Fruit fly (Drosophila melanogaster): ENCODE results near the gene Octbeta1R.

The Octbeta1R gene

DNA sequence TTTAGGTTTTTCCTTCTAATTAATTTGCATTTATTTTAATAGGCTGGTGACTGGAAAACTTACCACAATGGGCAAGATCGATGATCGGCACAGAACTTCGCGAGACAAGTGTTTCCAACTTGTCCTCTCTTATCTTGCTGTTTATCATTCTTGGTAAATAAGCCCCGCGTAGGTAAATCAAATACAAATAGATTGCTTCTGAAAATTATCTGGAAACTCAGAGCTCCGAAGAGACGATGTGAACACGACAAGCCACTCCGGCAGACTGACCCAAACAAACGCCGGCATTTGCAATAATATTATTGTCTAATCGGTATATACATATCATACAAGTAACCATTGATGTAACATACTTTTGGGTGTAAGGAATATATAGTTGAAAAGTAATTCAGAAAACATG lies 33.3 kb downstream of the Octbeta1R start, which contains the start of gene CG33099:
Gene CG33099 (minus strand): TSS at position 268 of the 400 bp plus-strand sequence.
- TF ChIP-seq Dif (GFP tag; optimal IDR thresholded peaks at IDR 0.05; ENCODE audit: partially characterized antibody) (no peak), dl (GFP tag; optimal IDR thresholded peaks at IDR 0.05; ENCODE audit: insufficient read depth in 1 of 2, partially characterized antibody in 2 of 2) (no peak), Abd-B (GFP tag; optimal IDR thresholded peaks at IDR 0.05) (no peak), Jra (GFP tag; optimal IDR thresholded peaks at IDR 0.05) (peak; percentile 46), Hr83 (GFP tag; optimal IDR thresholded peaks at IDR 0.05; ENCODE audit: poor library complexity, severe bottlenecking) (peak; percentile 89), ey (GFP tag; optimal IDR thresholded peaks at IDR 0.05) (no peak), jim (GFP tag; optimal IDR thresholded peaks at IDR 0.05) (no peak), rgr (GFP tag; optimal IDR thresholded peaks at IDR 0.05) (peak; percentile 36), sage (GFP tag; optimal IDR thresholded peaks at IDR 0.05) (no peak), GATAd (GFP tag; optimal IDR thresholded peaks at IDR 0.05) (no peak), sv (GFP tag; optimal IDR thresholded peaks at IDR 0.05) (no peak), Myc (optimal IDR thresholded peaks at IDR 0.05) (no peak), pan (optimal IDR thresholded peaks at IDR 0.05) (no peak), foxo (GFP tag; optimal IDR thresholded peaks at IDR 0.05) (peak in 1 of 2 experiments; percentile 29), fru (GFP tag; optimal IDR thresholded peaks at IDR 0.05) (peak; percentile 35), Dfd (GFP tag; optimal IDR thresholded peaks at IDR 0.05) (no peak), HLH106 (tag; optimal IDR thresholded peaks at IDR 0.05) (no peak), dsf (GFP tag; optimal IDR thresholded peaks at IDR 0.05; ENCODE audit: borderline replicate concordance) (peak; percentile 2), CG32264 (GFP tag; optimal IDR thresholded peaks at IDR 0.05) (no peak), dmrt93B (GFP tag; optimal IDR thresholded peaks at IDR 0.05) (no peak), brk (GFP tag; optimal IDR thresholded peaks at IDR 0.05) (peak; percentile 41), woc (GFP tag; optimal IDR thresholded peaks at IDR 0.05) (no peak), lola (GFP tag; optimal IDR thresholded peaks at IDR 0.05) (no peak), Hnf4 (GFP tag; optimal IDR thresholded peaks at IDR 0.05) (peak; percentile 58), br (GFP tag; optimal IDR thresholded peaks at IDR 0.05) (peak; percentile 46), tai (GFP tag; optimal IDR thresholded peaks at IDR 0.05) (no peak), CrebA (GFP tag; optimal IDR thresholded peaks at IDR 0.05; ENCODE audit: borderline replicate concordance) (no peak), CG9705 (GFP tag; optimal IDR thresholded peaks at IDR 0.05) (no peak), Hr78 (GFP tag; optimal IDR thresholded peaks at IDR 0.05) (no peak), usp (GFP tag; optimal IDR thresholded peaks at IDR 0.05) (no peak), Rel (GFP tag; optimal IDR thresholded peaks at IDR 0.05) (no peak), Rel (tag; optimal IDR thresholded peaks at IDR 0.05) (peak; percentile 19), Mio (GFP tag; optimal IDR thresholded peaks at IDR 0.05) (no peak), Vsx2 (GFP tag; optimal IDR thresholded peaks at IDR 0.05; ENCODE audit: partially characterized antibody) (peak; percentile 1), h (GFP tag; optimal IDR thresholded peaks at IDR 0.05) (peak; percentile 51), Sp1 (GFP tag; optimal IDR thresholded peaks at IDR 0.05) (peak; percentile 47), OdsH (GFP tag; optimal IDR thresholded peaks at IDR 0.05) (peak; percentile 67), psq (GFP tag; optimal IDR thresholded peaks at IDR 0.05) (no peak), N (GFP tag; optimal IDR thresholded peaks at IDR 0.05) (peak; percentile 48)

DNA sequence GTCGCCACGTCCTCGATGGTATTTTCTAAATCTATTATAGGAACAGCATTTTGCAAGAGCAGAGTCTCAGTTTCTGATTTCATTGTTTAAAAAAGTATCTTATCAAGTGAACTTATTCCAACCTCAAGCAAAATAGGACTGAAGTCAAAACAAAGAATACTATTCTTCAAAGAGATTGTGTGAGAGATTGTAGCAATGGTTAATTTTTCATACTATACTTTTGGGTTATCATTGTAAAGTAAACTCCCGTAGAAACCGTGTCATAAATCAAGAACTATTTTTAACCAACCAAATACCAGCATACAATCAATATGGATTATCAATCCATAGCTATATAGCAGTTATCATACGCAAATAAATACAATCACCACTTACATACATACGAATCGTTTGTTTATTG lies 34.8 kb downstream of the Octbeta1R start, which contains the start of gene CG33093:
Gene CG33093 (minus strand): TSS at position 122 of the 400 bp plus-strand sequence.
- no peak for TF ChIP-seq usp (GFP tag; optimal IDR thresholded peaks at IDR 0.05)
- no peak for TF ChIP-seq Hr78 (GFP tag; optimal IDR thresholded peaks at IDR 0.05)
- TF ChIP-seq Myc (optimal IDR thresholded peaks at IDR 0.05): peak; percentile 22

All from whole organism, wandering third instar larva.